Fruit fly (Drosophila melanogaster) whole organism, embryonic: ENCODE results near the gene CG18662.
A peak's percentile ranks its signal among the peaks of the same experiment; 100 is the strongest.

Source experiments
- CG10366 ChIP-seq: fragments of 200-800 bp; sonication (Bioruptor generic); IDR thresholded peaks from 2 replicates; pipeline ENCODE4 v1.3.6; 2022; ENCODE audit warnings: missing biosample characterization, missing genetic modification characterization
- CG10462 ChIP-seq: fragments of 200-800 bp; sonication (Bioruptor generic); optimal IDR thresholded peaks from 2 replicates; lab custom pipeline; 2016; ENCODE audit warnings: missing biosample characterization, missing genetic modification characterization
- CG10979 ChIP-seq: fragments of 200-800 bp; sonication (Bioruptor generic); optimal IDR thresholded peaks from 2 replicates; lab custom pipeline; 2018; ENCODE audit warnings: missing biosample characterization, mild to moderate bottlenecking, missing genetic modification characterization, moderate library complexity
- CG12744 ChIP-seq: fragments of 200-800 bp; sonication (Bioruptor generic); optimal IDR thresholded peaks from 2 replicates; lab custom pipeline; 2016; ENCODE audit warnings: missing biosample characterization, missing genetic modification characterization
- CG12769 ChIP-seq: fragments of 200-800 bp; sonication (Bioruptor generic); optimal IDR thresholded peaks from 2 replicates; lab custom pipeline; 2019; ENCODE audit warnings: missing biosample characterization, mild to moderate bottlenecking, missing genetic modification characterization, moderate library complexity
- CG13296 ChIP-seq: fragments of 200-800 bp; sonication (Bioruptor generic); optimal IDR thresholded peaks from 3 replicates; lab custom pipeline; 2018; ENCODE audit warnings: missing biosample characterization, mild to moderate bottlenecking, missing genetic modification characterization
- CG14441 ChIP-seq: fragments of 200-800 bp; sonication (Bioruptor generic); IDR thresholded peaks from 2 replicates; pipeline ENCODE4 v1.3.6; 2022; ENCODE audit warnings: missing biosample characterization, missing genetic modification characterization
- CG14710 ChIP-seq: fragments of 200-800 bp; sonication (Bioruptor generic); optimal IDR thresholded peaks from 3 replicates; lab custom pipeline; 2019; ENCODE audit warnings: missing biosample characterization, mild to moderate bottlenecking, missing genetic modification characterization, moderate library complexity
- CG16815 ChIP-seq: fragments of 200-800 bp; sonication (Bioruptor generic); optimal IDR thresholded peaks from 3 replicates; lab custom pipeline; 2017; ENCODE audit warnings: missing biosample characterization, mild to moderate bottlenecking, missing genetic modification characterization
- CG17568 ChIP-seq: fragments of 200-800 bp; sonication (Bioruptor generic); optimal IDR thresholded peaks from 2 replicates; lab custom pipeline; 2018; ENCODE audit warnings: missing biosample characterization, mild to moderate bottlenecking, missing genetic modification characterization, moderate library complexity
- CG18011 ChIP-seq: fragments of 200-800 bp; sonication (Bioruptor generic); optimal IDR thresholded peaks from 2 replicates; lab custom pipeline; 2017; ENCODE audit warnings: missing biosample characterization, missing genetic modification characterization, mild to moderate bottlenecking, moderate library complexity, missing genotype
- CG18476 ChIP-seq: fragments of 200-800 bp; sonication (Bioruptor generic); optimal IDR thresholded peaks from 2 replicates; lab custom pipeline; 2016; ENCODE audit warnings: missing biosample characterization, mild to moderate bottlenecking, missing genetic modification characterization
- CG30403 ChIP-seq: fragments of 200-800 bp; sonication (Bioruptor generic); optimal IDR thresholded peaks from 3 replicates; lab custom pipeline; 2016; ENCODE audit warnings: missing biosample characterization, missing genetic modification characterization
- CG31224 ChIP-seq: fragments of 200-800 bp; sonication (Bioruptor generic); IDR thresholded peaks from 2 replicates; pipeline ENCODE4 v1.3.6; 2022; ENCODE audit warnings: missing biosample characterization, missing genetic modification characterization
- CG3847 ChIP-seq: fragments of 200-800 bp; sonication (Bioruptor generic); IDR thresholded peaks from 2 replicates; pipeline ENCODE4 v1.3.6; 2022; ENCODE audit warnings: missing biosample characterization, missing genetic modification characterization
- CG4730 ChIP-seq: fragments of 200-800 bp; sonication (Bioruptor generic); IDR thresholded peaks from 2 replicates; pipeline ENCODE4 v1.3.6; 2022; ENCODE audit warnings: missing biosample characterization, missing genetic modification characterization
- CG6254 ChIP-seq: fragments of 200-800 bp; sonication (Bioruptor generic); optimal IDR thresholded peaks from 3 replicates; lab custom pipeline; 2017; ENCODE audit warnings: mild to moderate bottlenecking, missing biosample characterization, missing genetic modification reagents, missing genetic modification characterization
- CG6689 ChIP-seq: fragments of 200-800 bp; sonication (Bioruptor generic); IDR thresholded peaks from 2 replicates; pipeline ENCODE4 v1.3.6; 2022; ENCODE audit warnings: missing biosample characterization, missing genetic modification characterization
- CG7928 ChIP-seq: fragments of 200-800 bp; sonication (Bioruptor generic); optimal IDR thresholded peaks from 2 replicates; lab custom pipeline; 2017; ENCODE audit warnings: missing biosample characterization, mild to moderate bottlenecking, missing genetic modification characterization
- CG9797 ChIP-seq: fragments of 200-800 bp; sonication (Bioruptor generic); optimal IDR thresholded peaks from 3 replicates; lab custom pipeline; 2018; ENCODE audit warnings: missing biosample characterization, mild to moderate bottlenecking, missing genetic modification characterization
- Ets97D ChIP-seq: fragments of 200-800 bp; sonication (Bioruptor generic); optimal IDR thresholded peaks from 3 replicates; lab custom pipeline; 2016; ENCODE audit warnings: missing biosample characterization, missing genetic modification characterization
- GATAe ChIP-seq: fragments of 200-800 bp; sonication (Bioruptor generic); conservative IDR thresholded peaks from 2 replicates; pipeline ENCODE4 v1.3.6; 2022; ENCODE audit warnings: missing biosample characterization, missing genetic modification characterization
- Gug ChIP-seq: fragments of 200-800 bp; sonication (Bioruptor generic); IDR thresholded peaks from 4 replicates; pipeline ENCODE4 v1.3.6; 2022; ENCODE audit warnings: missing biosample characterization, missing genetic modification characterization
- HmgZ ChIP-seq: fragments of 200-800 bp; sonication (Bioruptor generic); optimal IDR thresholded peaks from 2 replicates; lab custom pipeline; 2018; ENCODE audit warnings: missing biosample characterization, mild to moderate bottlenecking, missing genetic modification characterization
- Hmx ChIP-seq: fragments of 200-800 bp; sonication (Bioruptor generic); optimal IDR thresholded peaks from 2 replicates; lab custom pipeline; 2016; ENCODE audit warnings: missing biosample characterization, missing genetic modification characterization
- MTF-1 ChIP-seq: fragments of 200-800 bp; sonication (Bioruptor generic); optimal IDR thresholded peaks from 2 replicates; lab custom pipeline; 2018; ENCODE audit warnings: missing biosample characterization, mild to moderate bottlenecking, missing genetic modification characterization, borderline replicate concordance
- Mad ChIP-seq: fragments of 200-800 bp; sonication (Bioruptor generic); optimal IDR thresholded peaks from 2 replicates; lab custom pipeline; 2016; ENCODE audit warnings: missing biosample characterization, missing genetic modification characterization
- ap ChIP-seq: fragments of 200-800 bp; sonication (Bioruptor generic); IDR thresholded peaks from 2 replicates; pipeline ENCODE4 v1.3.6; 2022; ENCODE audit warnings: missing biosample characterization, missing genetic modification characterization
- bab2 ChIP-seq: fragments of 200-800 bp; sonication (Bioruptor generic); optimal IDR thresholded peaks from 2 replicates; lab custom pipeline; 2016; ENCODE audit warnings: missing biosample characterization, missing genetic modification characterization
- ci ChIP-seq: fragments of 200-800 bp; sonication (Bioruptor generic); IDR thresholded peaks from 3 replicates; pipeline ENCODE4 v1.3.6; 2022; ENCODE audit warnings: missing biosample characterization, missing genetic modification characterization
- corto ChIP-seq: fragments of 200-800 bp; sonication (Bioruptor generic); optimal IDR thresholded peaks from 2 replicates; lab custom pipeline; 2016; ENCODE audit warnings: missing biosample characterization, mild to moderate bottlenecking, missing genetic modification characterization, moderate library complexity
- crol ChIP-seq: fragments of 200-800 bp; sonication (Bioruptor generic); IDR thresholded peaks from 2 replicates; pipeline ENCODE4 v1.3.6; 2022; ENCODE audit warnings: missing biosample characterization, missing genetic modification characterization
- danr ChIP-seq: fragments of 200-800 bp; sonication (Bioruptor generic); IDR thresholded peaks from 2 replicates; pipeline ENCODE4 v1.3.6; 2022; ENCODE audit warnings: missing biosample characterization, missing genetic modification characterization
- dmrt11E ChIP-seq: fragments of 200-800 bp; sonication (Bioruptor generic); optimal IDR thresholded peaks from 3 replicates; lab custom pipeline; 2018; ENCODE audit warnings: missing biosample characterization, mild to moderate bottlenecking, missing genetic modification characterization, moderate library complexity
- dysf ChIP-seq: fragments of 200-800 bp; sonication (Bioruptor generic); IDR thresholded peaks from 3 replicates; pipeline ENCODE4 v1.3.6; 2022; ENCODE audit warnings: missing biosample characterization, missing genetic modification characterization
- esg ChIP-seq: fragments of 200-800 bp; sonication (Bioruptor generic); conservative IDR thresholded peaks from 2 replicates; pipeline ENCODE4 v1.3.6; 2022; ENCODE audit warnings: missing biosample characterization, missing genetic modification characterization
- mirr ChIP-seq: fragments of 200-800 bp; sonication (Bioruptor generic); optimal IDR thresholded peaks from 3 replicates; lab custom pipeline; 2018; ENCODE audit warnings: missing biosample characterization, mild to moderate bottlenecking, missing genetic modification characterization
- odd ChIP-seq: fragments of 200-800 bp; sonication (Bioruptor generic); optimal IDR thresholded peaks from 2 replicates; lab custom pipeline; 2017; ENCODE audit warnings: missing biosample characterization, mild to moderate bottlenecking, missing genetic modification characterization
- pros ChIP-seq: fragments of 200-800 bp; sonication (Bioruptor generic); optimal IDR thresholded peaks from 3 replicates; lab custom pipeline; 2019; ENCODE audit warnings: missing biosample characterization, mild to moderate bottlenecking, missing genetic modification characterization, moderate library complexity
- pzg ChIP-seq: fragments of 200-800 bp; sonication (Bioruptor generic); optimal IDR thresholded peaks from 3 replicates; lab custom pipeline; 2018; ENCODE audit warnings: missing biosample characterization, mild to moderate bottlenecking, missing genetic modification characterization, moderate library complexity
- rib ChIP-seq: fragments of 200-800 bp; sonication (Bioruptor generic); IDR thresholded peaks from 2 replicates; pipeline ENCODE4 v1.3.6; 2022; ENCODE audit warnings: missing biosample characterization, missing genetic modification characterization
- row ChIP-seq: fragments of 200-800 bp; sonication (Bioruptor generic); IDR thresholded peaks from 3 replicates; pipeline ENCODE4 v1.3.6; 2022; ENCODE audit warnings: missing biosample characterization, missing genetic modification characterization
- sc ChIP-seq, 3 experiments: fragments of >200 bp in 2 of 3; fragments of 200-800 bp in 1 of 3; sonication (Bioruptor generic) in 1 of 3; optimal IDR thresholded peaks; 2 replicates in 2 of 3; 3 replicates in 1 of 3; lab custom pipeline; 2017; ENCODE audit warnings: mild to moderate bottlenecking in 1 of 3, missing biosample characterization in 1 of 3, missing genetic modification characterization in 1 of 3, missing genetic modification reagents in 1 of 3
- shn ChIP-seq: fragments of 200-800 bp; sonication (Bioruptor generic); optimal IDR thresholded peaks from 3 replicates; lab custom pipeline; 2016; ENCODE audit warnings: missing biosample characterization, missing genetic modification characterization
- vfl ChIP-seq: fragments of 200-800 bp; sonication (Bioruptor generic); optimal IDR thresholded peaks from 2 replicates; lab custom pipeline; 2016; ENCODE audit warnings: missing biosample characterization, missing genetic modification characterization
- vvl ChIP-seq: fragments of 200-800 bp; sonication (Bioruptor generic); IDR thresholded peaks from 2 replicates; pipeline ENCODE4 v1.3.6; 2022; ENCODE audit warnings: missing biosample characterization, missing genetic modification characterization
- wek ChIP-seq: fragments of 200-800 bp; sonication (Bioruptor generic); optimal IDR thresholded peaks from 3 replicates; lab custom pipeline; 2018; ENCODE audit warnings: missing biosample characterization, mild to moderate bottlenecking, missing genetic modification characterization, moderate library complexity
- z ChIP-seq: fragments of 200-800 bp; sonication (Bioruptor generic); IDR thresholded peaks from 3 replicates; pipeline ENCODE4 v1.3.6; 2022; ENCODE audit warnings: missing biosample characterization, missing genetic modification characterization

The CG18662 gene

dm6 chr2L:8952194-8953037, 28.0 kb upstream of the CG18662 start (continued):
- TF ChIP-seq z (GFP tag; lab: Robert Waterston, UW) (no peak), Ets97D (GFP tag; lab: Kevin White, UChicago) (no peak), CG9797 (GFP tag; lab: Kevin White, UChicago) (no peak), CG6689 (no peak), CG14441 (GFP tag; lab: Robert Waterston, UW) (peak; percentile 56), CG6254 (GFP tag; lab: Kevin White, UChicago) (no peak), bab2 (GFP tag; lab: Kevin White, UChicago) (peak; percentile 40), Mad (peak; percentile 1), CG10462 (GFP tag; lab: Kevin White, UChicago) (no peak), dysf (GFP tag; lab: Robert Waterston, UW) (no peak), wek (peak; percentile 10), esg (GFP tag; lab: Robert Waterston, UW) (no peak; the same call in 1 of the 2 replicates), pros (no peak), GATAe (GFP tag; lab: Robert Waterston, UW) (peak; percentile 44; the same call in 1 of the 2 replicates), vfl (no peak), crol (GFP tag; lab: Robert Waterston, UW) (no peak), HmgZ (peak; percentile 40), CG10366 (GFP tag; lab: Robert Waterston, UW) (peak; percentile 31), corto (GFP tag; lab: Kevin White, UChicago) (no peak), Hmx (GFP tag; lab: Kevin White, UChicago) (no peak), CG13296 (peak; percentile 7), Gug (peak; percentile 46; the same call in 2 of the 4 replicates), rib (no peak), CG7928 (GFP tag; lab: Kevin White, UChicago) (no peak), CG3847 (GFP tag; lab: Robert Waterston, UW) (peak; percentile 37; the same call in 1 of the 2 replicates), CG14710 (tag; lab: Kevin White, UChicago) (peak; percentile 3), CG12769 (tag; lab: Kevin White, UChicago) (peak; percentile 56), CG16815 (peak; percentile 27), dmrt11E (peak; percentile 6), ap (GFP tag; lab: Robert Waterston, UW) (no peak), mirr (GFP tag; lab: Kevin White, UChicago) (peak; percentile 42), pzg (GFP tag; lab: Kevin White, UChicago) (peak; percentile 9), CG31224 (GFP tag; lab: Robert Waterston, UW) (0 out of 2 replicates have a peak, but pooled peaks have one; percentile 36), MTF-1 (GFP tag; lab: Kevin White, UChicago) (no peak), vvl (GFP tag; lab: Robert Waterston, UW) (peak; percentile 58), danr (GFP tag; lab: Robert Waterston, UW) (peak; percentile 35; the same call in 1 of the 2 replicates), CG18011 (GFP tag; lab: Kevin White, UChicago) (peak; percentile 97), shn (peak; percentile 58), CG10979 (tag; lab: Kevin White, UChicago) (peak; percentile 27), CG4730 (GFP tag; lab: Robert Waterston, UW) (0 out of 2 replicates have a peak, but pooled peaks have one; percentile 26), odd (GFP tag; lab: Kevin White, UChicago) (no peak), CG30403 (GFP tag; lab: Kevin White, UChicago) (peak; percentile 34), row (peak; percentile 82), ci (GFP tag; lab: Robert Waterston, UW) (peak; percentile 68), CG17568 (GFP tag; lab: Kevin White, UChicago) (no peak), CG18476 (no peak), CG12744 (GFP tag; lab: Kevin White, UChicago) (peak; percentile 41), sc (optimal IDR thresholded peaks at IDR 0.05; lab: Kevin White, UChicago) (no peak), sc (GFP tag; optimal IDR thresholded peaks at IDR 0.05; lab: Kevin White, UChicago) (no peak)
